Fruit fly (Drosophila melanogaster) whole organism, embryonic: Measurements from ENCODE around the gene RpS14a.

ENCODE experiments used
- ATbp ChIP-seq: fragments of 200-800 bp; sonication (Bioruptor generic); optimal IDR thresholded peaks from 2 replicates; lab custom pipeline; 2017; ENCODE audit warnings: missing biosample characterization, mild to moderate bottlenecking, missing genetic modification characterization, missing genetic modification reagents
- Antp ChIP-seq: fragments of 200-800 bp; sonication (Bioruptor generic); optimal IDR thresholded peaks from 3 replicates; lab custom pipeline; 2016; ENCODE audit warnings: missing biosample characterization, missing genetic modification characterization
- Awh ChIP-seq: fragments of 200-800 bp; sonication (Bioruptor generic); IDR thresholded peaks from 2 replicates; pipeline ENCODE4, ENCODE4 v1.3.6; 2022; ENCODE audit warnings: missing biosample characterization, missing genetic modification characterization
- B-H1 ChIP-seq: fragments of 200-800 bp; sonication (Bioruptor generic); IDR thresholded peaks from 3 replicates; pipeline ENCODE4 v1.3.6; 2022; ENCODE audit warnings: missing biosample characterization, missing genetic modification characterization
- B-H2 ChIP-seq: fragments of 200-800 bp; sonication (Bioruptor generic); optimal IDR thresholded peaks from 2 replicates; lab custom pipeline; 2018; ENCODE audit warnings: missing biosample characterization, mild to moderate bottlenecking, missing genetic modification characterization
- BEAF-32 ChIP-seq: fragments of 200-800 bp; sonication (Bioruptor generic); optimal IDR thresholded peaks from 3 replicates; lab custom pipeline; 2017; ENCODE audit warnings: missing biosample characterization, missing genetic modification characterization, mild to moderate bottlenecking, moderate library complexity, missing genetic modification reagents
- CG11456 ChIP-seq: fragments of 200-800 bp; sonication (Bioruptor generic); IDR thresholded peaks from 3 replicates; pipeline ENCODE4 v1.3.6; 2022; ENCODE audit warnings: missing biosample characterization, missing genetic modification characterization
- CG12155 ChIP-seq: fragments of 200-800 bp; sonication (Bioruptor generic); optimal IDR thresholded peaks from 3 replicates; lab custom pipeline; 2016; ENCODE audit warnings: missing biosample characterization, missing genetic modification characterization
- CG12219 ChIP-seq: fragments of 200-800 bp; sonication (Bioruptor generic); optimal IDR thresholded peaks from 3 replicates; lab custom pipeline; 2018; ENCODE audit warnings: missing biosample characterization, mild to moderate bottlenecking, missing genetic modification characterization
- CG1603 ChIP-seq: fragments of 200-800 bp; sonication (Bioruptor generic); optimal IDR thresholded peaks from 2 replicates; lab custom pipeline; 2019; ENCODE audit warnings: missing biosample characterization, mild to moderate bottlenecking, missing genetic modification characterization, moderate library complexity
- CG17612 ChIP-seq: fragments of 200-800 bp; sonication (Bioruptor generic); IDR thresholded peaks from 2 replicates; pipeline ENCODE4 v1.3.6; 2022; ENCODE audit warnings: missing biosample characterization, missing genetic modification characterization
- CG17829 ChIP-seq: fragments of 200-800 bp; optimal IDR thresholded peaks from 2 replicates; lab custom pipeline; 2019; ENCODE audit warnings: missing biosample characterization, mild to moderate bottlenecking, missing genetic modification characterization, moderate library complexity
- CG18011 ChIP-seq: fragments of 200-800 bp; sonication (Bioruptor generic); optimal IDR thresholded peaks from 2 replicates; lab custom pipeline; 2017; ENCODE audit warnings: missing biosample characterization, missing genetic modification characterization, mild to moderate bottlenecking, moderate library complexity, missing genotype
- CG31441 ChIP-seq: fragments of 200-800 bp; sonication (Bioruptor generic); IDR thresholded peaks from 2 replicates; pipeline ENCODE4 v1.3.6; 2022; ENCODE audit warnings: missing biosample characterization, missing genetic modification characterization
- CG32532 ChIP-seq: fragments of 200-800 bp; sonication (Bioruptor generic); IDR thresholded peaks from 2 replicates; pipeline ENCODE4 v1.3.6; 2022; ENCODE audit warnings: missing biosample characterization, missing genetic modification characterization
- CG3281 ChIP-seq: fragments of 200-800 bp; sonication (Bioruptor generic); optimal IDR thresholded peaks from 3 replicates; lab custom pipeline; 2017; ENCODE audit warnings: missing biosample characterization, mild to moderate bottlenecking, missing genetic modification characterization
- CG33557 ChIP-seq: fragments of 200-800 bp; sonication (Bioruptor generic); optimal IDR thresholded peaks from 2 replicates; lab custom pipeline; 2019; ENCODE audit warnings: missing biosample characterization, mild to moderate bottlenecking, missing genetic modification characterization, moderate library complexity
- CG3838 ChIP-seq: fragments of 200-800 bp; sonication (Bioruptor generic); optimal IDR thresholded peaks from 3 replicates; lab custom pipeline; 2016; ENCODE audit warnings: missing biosample characterization, missing genetic modification characterization
- CG4424 ChIP-seq: fragments of 200-800 bp; sonication (Bioruptor generic); optimal IDR thresholded peaks from 3 replicates; lab custom pipeline; 2016; ENCODE audit warnings: missing biosample characterization, missing genetic modification characterization
- CG8290 ChIP-seq, 3 experiments: fragments of 200-800 bp; sonication (Bioruptor generic); optimal IDR thresholded peaks; 2 replicates each; lab custom pipeline; 2016 to 2019; ENCODE audit warnings: missing biosample characterization in 3 of 3, missing genetic modification characterization in 3 of 3, mild to moderate bottlenecking in 2 of 3, moderate library complexity in 1 of 3
- CG8359 ChIP-seq: fragments of 200-800 bp; sonication (Bioruptor generic); optimal IDR thresholded peaks from 2 replicates; lab custom pipeline; 2017; ENCODE audit warnings: missing biosample characterization, mild to moderate bottlenecking, missing genetic modification characterization, borderline replicate concordance
- CG8924 ChIP-seq: fragments of 200-800 bp; optimal IDR thresholded peaks from 3 replicates; lab custom pipeline; 2019; ENCODE audit warnings: missing biosample characterization, mild to moderate bottlenecking, missing genetic modification characterization, moderate library complexity
- CG9437 ChIP-seq: fragments of 200-800 bp; sonication (Bioruptor generic); optimal IDR thresholded peaks from 2 replicates; lab custom pipeline; 2018; ENCODE audit warnings: missing biosample characterization, mild to moderate bottlenecking, missing genetic modification characterization
- CkIIα-i1 ChIP-seq: fragments of 200-800 bp; sonication (Bioruptor generic); IDR thresholded peaks from 2 replicates; pipeline ENCODE4 v1.3.6; 2022; ENCODE audit warnings: missing biosample characterization, missing genetic modification characterization
- D ChIP-seq, 2 experiments: fragments of 200-800 bp in 1 of 2; fragments of >200 bp in 1 of 2; sonication (Bioruptor generic) in 1 of 2; optimal IDR thresholded peaks; 2 replicates in 1 of 2; 3 replicates in 1 of 2; lab custom pipeline; 2017; ENCODE audit warnings: mild to moderate bottlenecking in 1 of 2, missing biosample characterization in 1 of 2, missing genetic modification characterization in 1 of 2, missing genetic modification reagents in 1 of 2
- Drgx ChIP-seq: fragments of 200-800 bp; sonication (Bioruptor generic); IDR thresholded peaks from 2 replicates; pipeline ENCODE4 v1.3.6; 2022; ENCODE audit warnings: missing biosample characterization, missing genetic modification characterization
- E2f2 ChIP-seq: fragments of 200-800 bp; sonication (Bioruptor generic); IDR thresholded peaks from 2 replicates; pipeline ENCODE4 v1.3.6; 2022; ENCODE audit warnings: missing biosample characterization, missing genetic modification characterization
- HmgZ ChIP-seq: fragments of 200-800 bp; sonication (Bioruptor generic); optimal IDR thresholded peaks from 2 replicates; lab custom pipeline; 2018; ENCODE audit warnings: missing biosample characterization, mild to moderate bottlenecking, missing genetic modification characterization
- Hmx ChIP-seq: fragments of 200-800 bp; sonication (Bioruptor generic); optimal IDR thresholded peaks from 2 replicates; lab custom pipeline; 2016; ENCODE audit warnings: missing biosample characterization, missing genetic modification characterization
- NK7.1 ChIP-seq: fragments of 200-800 bp; sonication (Bioruptor generic); optimal IDR thresholded peaks from 3 replicates; lab custom pipeline; 2016; ENCODE audit warnings: missing biosample characterization, missing genetic modification characterization
- NfI ChIP-seq: fragments of 200-800 bp; sonication (Bioruptor generic); optimal IDR thresholded peaks from 3 replicates; lab custom pipeline; 2018; ENCODE audit warnings: missing biosample characterization, mild to moderate bottlenecking, missing genetic modification characterization, moderate library complexity
- Xbp1 ChIP-seq: fragments of 200-800 bp; sonication (Bioruptor generic); optimal IDR thresholded peaks from 3 replicates; lab custom pipeline; 2016; ENCODE audit warnings: missing biosample characterization, mild to moderate bottlenecking, missing genetic modification characterization
- cas ChIP-seq: fragments of 200-800 bp; sonication (Bioruptor generic); IDR thresholded peaks from 2 replicates; pipeline ENCODE4 v1.3.6; 2022; ENCODE audit warnings: missing biosample characterization, missing genetic modification characterization
- dimm ChIP-seq: fragments of 200-800 bp; sonication (Bioruptor generic); IDR thresholded peaks from 2 replicates; pipeline ENCODE4 v1.3.6; 2022; ENCODE audit warnings: missing biosample characterization, missing genetic modification characterization
- gcm2 ChIP-seq: fragments of 200-800 bp; sonication (Bioruptor generic); optimal IDR thresholded peaks from 2 replicates; lab custom pipeline; 2016; ENCODE audit warnings: missing biosample characterization, missing genetic modification characterization
- grau ChIP-seq: fragments of 200-800 bp; optimal IDR thresholded peaks from 3 replicates; lab custom pipeline; 2019; ENCODE audit warnings: missing biosample characterization, mild to moderate bottlenecking, missing genetic modification characterization, moderate library complexity
- gro ChIP-seq: fragments of 200-800 bp; sonication (Bioruptor generic); optimal IDR thresholded peaks from 2 replicates; lab custom pipeline; 2016; ENCODE audit warnings: missing biosample characterization, missing genetic modification characterization
- gsb ChIP-seq: fragments of 200-800 bp; sonication (Bioruptor generic); IDR thresholded peaks from 2 replicates; pipeline ENCODE4 v1.3.6; 2022; ENCODE audit warnings: missing biosample characterization, missing genetic modification characterization
- hth ChIP-seq: fragments of >200 bp; optimal IDR thresholded peaks from 2 replicates; lab custom pipeline; 2017; ENCODE audit warnings: inconsistent platforms
- lab ChIP-seq: fragments of 200-800 bp; sonication (Bioruptor generic); optimal IDR thresholded peaks from 3 replicates; lab custom pipeline; 2017; ENCODE audit warnings: missing biosample characterization, missing genetic modification characterization, mild to moderate bottlenecking, moderate library complexity, missing genetic modification reagents
- lbe ChIP-seq: fragments of 200-800 bp; sonication (Bioruptor generic); optimal IDR thresholded peaks from 2 replicates; lab custom pipeline; 2016; ENCODE audit warnings: missing biosample characterization, mild to moderate bottlenecking, missing genetic modification characterization
- mirr ChIP-seq: fragments of 200-800 bp; sonication (Bioruptor generic); optimal IDR thresholded peaks from 3 replicates; lab custom pipeline; 2018; ENCODE audit warnings: missing biosample characterization, mild to moderate bottlenecking, missing genetic modification characterization
- slp2 ChIP-seq: fragments of 200-800 bp; sonication (Bioruptor generic); optimal IDR thresholded peaks from 2 replicates; lab custom pipeline; 2016; ENCODE audit warnings: missing biosample characterization, missing genetic modification characterization
- sr ChIP-seq: fragments of 200-800 bp; sonication (Bioruptor generic); IDR thresholded peaks from 3 replicates; pipeline ENCODE4 v1.3.6; 2022; ENCODE audit warnings: missing biosample characterization, missing genetic modification characterization
- tin ChIP-seq: fragments of 200-800 bp; sonication (Bioruptor generic); optimal IDR thresholded peaks from 3 replicates; lab custom pipeline; 2016; ENCODE audit warnings: missing biosample characterization, missing genetic modification characterization
- tup ChIP-seq: fragments of 200-800 bp; sonication (Bioruptor generic); optimal IDR thresholded peaks from 2 replicates; lab custom pipeline; 2016; ENCODE audit warnings: missing biosample characterization, mild to moderate bottlenecking, missing genetic modification characterization, moderate library complexity
- z ChIP-seq: fragments of 200-800 bp; sonication (Bioruptor generic); IDR thresholded peaks from 3 replicates; pipeline ENCODE4 v1.3.6; 2022; ENCODE audit warnings: missing biosample characterization, missing genetic modification characterization
- zen2 ChIP-seq: fragments of 200-800 bp; sonication (Bioruptor generic); IDR thresholded peaks from 3 replicates; pipeline ENCODE4 v1.3.6; 2022; ENCODE audit warnings: missing biosample characterization, missing genetic modification characterization; ENCODE audit not compliant: partially characterized antibody
- zfh2 ChIP-seq: fragments of 200-800 bp; sonication (Bioruptor generic); optimal IDR thresholded peaks from 2 replicates; lab custom pipeline; 2016; ENCODE audit warnings: missing biosample characterization, missing genetic modification characterization

The RpS14a gene

dm6 chrX:7972363-7972942 is 38.9 kb downstream of the RpS14a start (continued):
- TF ChIP-seq lbe (GFP tag; lab: Kevin White, UChicago) (peak; percentile 77), CG3281 (peak; percentile 77), dimm (GFP tag; lab: Robert Waterston, UW) (peak; percentile 83), gcm2 (GFP tag; lab: Kevin White, UChicago) (peak; percentile 46), B-H1 (peak; percentile 85), CG8290 (GFP tag; optimal IDR thresholded peaks at IDR 0.05; lab: Kevin White, UChicago) (peak; percentile 52), CG8290 (tag; optimal IDR thresholded peaks at IDR 0.05; lab: Kevin White, UChicago) (peak in 1 of 2 experiments; percentile 84), CG8924 (tag; lab: Kevin White, UChicago) (peak; percentile 84), zfh2 (GFP tag; lab: Kevin White, UChicago) (no peak), Hmx (GFP tag; lab: Kevin White, UChicago) (no peak), CG1603 (tag; lab: Kevin White, UChicago) (peak; percentile 95), Drgx (peak; percentile 90), NfI (GFP tag; lab: Kevin White, UChicago) (peak; percentile 85), slp2 (GFP tag; lab: Kevin White, UChicago) (peak; percentile 53), gsb (GFP tag; lab: Robert Waterston, UW) (peak; percentile 70), CG4424 (GFP tag; lab: Kevin White, UChicago) (peak; percentile 85), grau (peak; percentile 78), z (GFP tag; lab: Robert Waterston, UW) (no peak), tup (peak; percentile 61), tin (peak; percentile 83), CG32532 (peak; percentile 76), CG17829 (tag; lab: Kevin White, UChicago) (peak; percentile 82), CG33557 (GFP tag; lab: Kevin White, UChicago) (peak; percentile 71), CG12219 (peak; percentile 91), E2f2 (peak; percentile 64), mirr (GFP tag; lab: Kevin White, UChicago) (no peak), CG12155 (GFP tag; lab: Kevin White, UChicago) (peak; percentile 65), hth (lab: Kevin White, UChicago) (no peak), gro (GFP tag; lab: Kevin White, UChicago) (peak; percentile 47), CG18011 (GFP tag; lab: Kevin White, UChicago) (peak; percentile 66), B-H2 (GFP tag; lab: Kevin White, UChicago) (no peak), NK7.1 (peak; percentile 57), CG17612 (GFP tag; lab: Robert Waterston, UW) (peak; percentile 48; the same call in 1 of the 2 replicates), CkIIα-i1 (GFP tag; lab: Robert Waterston, UW) (no peak), CG3838 (GFP tag; lab: Kevin White, UChicago) (peak; percentile 32), CG9437 (GFP tag; lab: Kevin White, UChicago) (peak; percentile 75), sr (GFP tag; lab: Robert Waterston, UW) (peak; percentile 59; the same call in 1 of the 3 replicates), Awh (GFP tag; lab: Robert Waterston, UW) (peak; percentile 84), zen2 (no peak), ATbp (peak; percentile 89), lab (peak; percentile 94), Xbp1 (GFP tag; lab: Kevin White, UChicago) (peak; percentile 88), CG31441 (peak; percentile 94), cas (GFP tag; lab: Robert Waterston, UW) (0 out of 2 replicates have a peak, but pooled peaks have one; percentile 27), D (optimal IDR thresholded peaks at IDR 0.05; lab: Kevin White, UChicago) (no peak), D (GFP tag; optimal IDR thresholded peaks at IDR 0.05; lab: Kevin White, UChicago) (peak; percentile 87), CG8359 (GFP tag; lab: Kevin White, UChicago) (peak; percentile 78), Antp (GFP tag; lab: Kevin White, UChicago) (peak; percentile 49), HmgZ (peak; percentile 75), CG11456 (peak; percentile 88), BEAF-32 (GFP tag; lab: Kevin White, UChicago) (no peak)
